Worm (Caenorhabditis elegans) whole organism, young adult: ENCODE results near the gene W07G4.7.

Experiments
- B0035.1 ChIP-seq: sonication (generic microtip); optimal IDR thresholded peaks from 2 replicates; lab custom pipeline; 2016; ENCODE audit warnings: missing genetic modification characterization, mild to moderate bottlenecking, missing compliant biosample characterization, missing genotype, missing genetic modification reagents
- B0261.1 ChIP-seq: sonication (generic microtip); optimal IDR thresholded peaks from 2 replicates; lab custom pipeline; 2016; ENCODE audit warnings: mild to moderate bottlenecking, missing genetic modification characterization, moderate library complexity, missing compliant biosample characterization
- B0336.3 ChIP-seq: fragments of 200-800 bp; sonication (Bioruptor generic); IDR thresholded peaks from 2 replicates; pipeline ENCODE4 v1.3.6; 2022; ENCODE audit warnings: missing genetic modification characterization, missing compliant biosample characterization
- C06A6.2 ChIP-seq: fragments of 200-800 bp; sonication (Bioruptor generic); conservative IDR thresholded peaks from 2 replicates; pipeline ENCODE4 v1.3.6; 2022; ENCODE audit warnings: missing genetic modification characterization, missing compliant biosample characterization
- D2030.7 ChIP-seq: fragments of 200-800 bp; sonication (Bioruptor generic); IDR thresholded peaks from 2 replicates; pipeline ENCODE4 v1.3.6; 2022; ENCODE audit warnings: missing genetic modification reagents, missing genetic modification characterization, missing compliant biosample characterization
- F10E7.11 ChIP-seq: sonication (generic microtip); optimal IDR thresholded peaks from 2 replicates; lab custom pipeline; 2017; ENCODE audit warnings: mild to moderate bottlenecking, missing genetic modification characterization, moderate library complexity, missing compliant biosample characterization
- F33H1.4 ChIP-seq: fragments of 200-800 bp; sonication (Bioruptor generic); IDR thresholded peaks from 2 replicates; pipeline ENCODE4 v1.3.6; 2022; ENCODE audit warnings: missing genetic modification reagents, missing genetic modification characterization, missing compliant biosample characterization
- K11D2.4 ChIP-seq: fragments of 200-800 bp; sonication (Bioruptor generic); IDR thresholded peaks from 2 replicates; pipeline ENCODE4 v1.3.6; 2022; ENCODE audit warnings: missing genetic modification reagents, missing genetic modification characterization, missing compliant biosample characterization
- K12H6.12 ChIP-seq: fragments of 200-800 bp; sonication (Bioruptor generic); optimal IDR thresholded peaks from 2 replicates; lab custom pipeline; 2018; ENCODE audit warnings: mild to moderate bottlenecking, missing genetic modification characterization, missing compliant biosample characterization
- T26A5.8 ChIP-seq: sonication (generic microtip); optimal IDR thresholded peaks from 2 replicates; lab custom pipeline; 2016; ENCODE audit warnings: missing genetic modification characterization, missing compliant biosample characterization
- Y79H2A.3 ChIP-seq: fragments of 200-800 bp; sonication (Bioruptor generic); conservative IDR thresholded peaks from 2 replicates; pipeline ENCODE4 v1.3.6; 2022; ENCODE audit warnings: missing genetic modification reagents, missing genetic modification characterization, missing compliant biosample characterization
- Y95B8A.8 ChIP-seq: fragments of 200-800 bp; sonication (Bioruptor generic); IDR thresholded peaks from 2 replicates; pipeline ENCODE4 v1.3.6; 2022; ENCODE audit warnings: missing genetic modification reagents, missing genetic modification characterization, missing compliant biosample characterization
- akir-1 ChIP-seq: fragments of 200-800 bp; sonication (Bioruptor generic); optimal IDR thresholded peaks from 2 replicates; lab custom pipeline; 2018; ENCODE audit warnings: mild to moderate bottlenecking, missing genetic modification characterization, moderate library complexity, missing compliant biosample characterization
- ama-1 ChIP-seq, 3 experiments: fragments of 150-350 bp in 1 of 3; sonication (generic microtip) in 2 of 3; optimal IDR thresholded peaks; 2 replicates each; lab custom pipeline; 2014 to 2018; ENCODE audit warnings: missing biosample characterization in 2 of 3, missing genetic modification characterization in 2 of 3, missing genetic modification reagents in 2 of 3
- aptf-2 ChIP-seq: fragments of 200-800 bp; sonication (Bioruptor generic); conservative IDR thresholded peaks from 2 replicates; pipeline ENCODE4 v1.3.6; 2022; ENCODE audit warnings: missing genetic modification reagents, missing genetic modification characterization, missing compliant biosample characterization
- athp-1 ChIP-seq: sonication (generic microtip); optimal IDR thresholded peaks from 2 replicates; lab custom pipeline; 2017; ENCODE audit warnings: mild to moderate bottlenecking, missing genetic modification characterization, missing compliant biosample characterization
- attf-3 ChIP-seq: fragments of 200-800 bp; sonication (Bioruptor generic); conservative IDR thresholded peaks from 2 replicates; pipeline ENCODE4 v1.3.6; 2022; ENCODE audit warnings: missing genetic modification reagents, missing genetic modification characterization, missing compliant biosample characterization
- cebp-1 ChIP-seq, 2 experiments: fragments of 200-800 bp in 1 of 2; sonication (Bioruptor generic) in 1 of 2; sonication (generic microtip) in 1 of 2; IDR thresholded peaks in 1 of 2; optimal IDR thresholded peaks in 1 of 2; 2 replicates each; pipeline versions ENCODE4 v1.3.6 to Lab custom; 2017 to 2022; ENCODE audit warnings: missing compliant biosample characterization in 2 of 2, missing genetic modification characterization in 2 of 2, mild to moderate bottlenecking in 1 of 2, missing genetic modification reagents in 1 of 2, moderate library complexity in 1 of 2
- ceh-40 ChIP-seq: fragments of 200-800 bp; sonication (Bioruptor generic); IDR thresholded peaks from 2 replicates; pipeline ENCODE4 v1.3.6; 2022; ENCODE audit warnings: missing genetic modification characterization, missing compliant biosample characterization
- ceh-79 ChIP-seq: sonication (generic microtip); optimal IDR thresholded peaks from 2 replicates; lab custom pipeline; 2017; ENCODE audit warnings: mild to moderate bottlenecking, missing genetic modification characterization, missing compliant biosample characterization
- dox-1 ChIP-seq: fragments of 200-800 bp; sonication (Bioruptor generic); IDR thresholded peaks from 2 replicates; pipeline ENCODE4 v1.3.6; 2022; ENCODE audit warnings: missing genetic modification reagents, missing genetic modification characterization, missing compliant biosample characterization
- ekl-4 ChIP-seq: fragments of 200-800 bp; sonication (Bioruptor generic); IDR thresholded peaks from 2 replicates; pipeline ENCODE4 v1.3.6; 2022; ENCODE audit warnings: missing genetic modification reagents, missing genetic modification characterization, missing compliant biosample characterization
- gei-17 ChIP-seq: fragments of 200-800 bp; sonication (Bioruptor generic); optimal IDR thresholded peaks from 2 replicates; lab custom pipeline; 2018; ENCODE audit warnings: mild to moderate bottlenecking, missing genetic modification characterization, missing compliant biosample characterization
- hlh-26 ChIP-seq: fragments of 200-800 bp; sonication (Bioruptor generic); conservative IDR thresholded peaks from 2 replicates; pipeline ENCODE4 v1.3.6; 2022; ENCODE audit warnings: missing genetic modification reagents, missing genetic modification characterization, missing compliant biosample characterization
- hmg-20 ChIP-seq: fragments of 200-800 bp; sonication (Bioruptor generic); IDR thresholded peaks from 2 replicates; pipeline ENCODE4 v1.3.6; 2022; ENCODE audit warnings: missing genetic modification reagents, missing genetic modification characterization, missing compliant biosample characterization
- let-607 ChIP-seq, 2 experiments: fragments of 200-800 bp in 1 of 2; sonication (Bioruptor generic) in 1 of 2; sonication (generic microtip) in 1 of 2; optimal IDR thresholded peaks; 2 replicates each; lab custom pipeline; 2016 to 2018; ENCODE audit warnings: mild to moderate bottlenecking in 2 of 2, missing compliant biosample characterization in 2 of 2, missing genetic modification characterization in 2 of 2, moderate library complexity in 2 of 2, missing genotype in 1 of 2
- lin-26 ChIP-seq: fragments of 200-800 bp; sonication (Bioruptor generic); IDR thresholded peaks from 2 replicates; pipeline ENCODE4 v1.3.6; 2022; ENCODE audit warnings: missing genetic modification reagents, missing genetic modification characterization, missing compliant biosample characterization
- lin-35 ChIP-seq, 3 experiments: fragments of 150-350 bp in 2 of 3; sonication (generic microtip) in 1 of 3; optimal IDR thresholded peaks; 2 replicates each; lab custom pipeline; 2014 to 2018; ENCODE audit warnings: missing biosample characterization in 3 of 3, missing genetic modification characterization in 3 of 3, missing genetic modification reagents in 3 of 3
- lsl-1 ChIP-seq: fragments of 200-800 bp; sonication (Bioruptor generic); optimal IDR thresholded peaks from 2 replicates; lab custom pipeline; 2018; ENCODE audit warnings: mild to moderate bottlenecking, missing genetic modification characterization, moderate library complexity, missing compliant biosample characterization
- madf-3 ChIP-seq: fragments of 200-800 bp; sonication (Bioruptor generic); IDR thresholded peaks from 2 replicates; pipeline ENCODE4 v1.3.6; 2022; ENCODE audit warnings: missing genetic modification reagents, missing genetic modification characterization, missing compliant biosample characterization
- madf-6 ChIP-seq: fragments of 200-800 bp; sonication (Bioruptor generic); IDR thresholded peaks from 2 replicates; pipeline ENCODE4 v1.3.6; 2022; ENCODE audit warnings: missing genetic modification reagents, missing genetic modification characterization, missing compliant biosample characterization
- madf-8 ChIP-seq: fragments of 200-800 bp; sonication (Bioruptor generic); conservative IDR thresholded peaks from 2 replicates; pipeline ENCODE4 v1.3.6; 2022; ENCODE audit warnings: missing genetic modification reagents, missing genetic modification characterization, missing compliant biosample characterization
- mcd-1 ChIP-seq: fragments of 200-800 bp; sonication (Bioruptor generic); IDR thresholded peaks from 2 replicates; pipeline ENCODE4 v1.3.6; 2022; ENCODE audit warnings: missing genetic modification reagents, missing genetic modification characterization, missing compliant biosample characterization
- mes-4 ChIP-seq: sonication (generic microtip); optimal IDR thresholded peaks from 2 replicates; lab custom pipeline; 2016; ENCODE audit warnings: missing genotype, missing genetic modification characterization, missing compliant biosample characterization
- mxl-1 ChIP-seq: sonication (generic microtip); optimal IDR thresholded peaks from 2 replicates; lab custom pipeline; 2016; ENCODE audit warnings: missing genetic modification characterization, missing compliant biosample characterization
- nfya-2 ChIP-seq: fragments of 200-800 bp; sonication (Bioruptor generic); IDR thresholded peaks from 2 replicates; pipeline ENCODE4 v1.3.6; 2022; ENCODE audit warnings: missing genetic modification reagents, missing genetic modification characterization, missing compliant biosample characterization
- rcor-1 ChIP-seq: fragments of 200-800 bp; sonication (Bioruptor generic); IDR thresholded peaks from 2 replicates; pipeline ENCODE4 v1.3.6; 2022; ENCODE audit warnings: missing genetic modification reagents, missing genetic modification characterization, missing compliant biosample characterization
- repo-1 ChIP-seq: sonication (generic microtip); optimal IDR thresholded peaks from 2 replicates; lab custom pipeline; 2017; ENCODE audit warnings: mild to moderate bottlenecking, missing genetic modification characterization, missing compliant biosample characterization
- sea-2 ChIP-seq: fragments of 200-800 bp; sonication (Bioruptor generic); IDR thresholded peaks from 2 replicates; pipeline ENCODE4 v1.3.6; 2022; ENCODE audit warnings: missing genetic modification characterization, missing compliant biosample characterization
- tlf-1 ChIP-seq: fragments of 200-800 bp; sonication (Bioruptor generic); optimal IDR thresholded peaks from 2 replicates; lab custom pipeline; 2018; ENCODE audit warnings: mild to moderate bottlenecking, missing genetic modification characterization, missing compliant biosample characterization
- xnd-1 ChIP-seq: sonication (generic microtip); optimal IDR thresholded peaks from 2 replicates; lab custom pipeline; 2016; ENCODE audit warnings: missing genotype, missing genetic modification reagents, missing genetic modification characterization, missing compliant biosample characterization
- zim-3 ChIP-seq: sonication (generic microtip); optimal IDR thresholded peaks from 2 replicates; lab custom pipeline; 2017; ENCODE audit warnings: mild to moderate bottlenecking, missing genetic modification characterization, moderate library complexity, missing compliant biosample characterization
- ztf-18 ChIP-seq: sonication (generic microtip); optimal IDR thresholded peaks from 2 replicates; lab custom pipeline; 2016; ENCODE audit warnings: missing genotype, mild to moderate bottlenecking, missing genetic modification characterization, missing compliant biosample characterization
- ztf-28 ChIP-seq: fragments of 200-800 bp; sonication (Bioruptor generic); IDR thresholded peaks from 2 replicates; pipeline ENCODE4 v1.3.6; 2022; ENCODE audit warnings: missing genetic modification reagents, missing genetic modification characterization, missing compliant biosample characterization

Gene W07G4.7

ce11 chrV:13075432-13075831 is 40.9 kb upstream of the W07G4.7 start:
- TF ChIP-seq C06A6.2 (GFP tag; lab: Robert Waterston, UW) (no peak), mxl-1 (tag; lab: Kevin White, UChicago) (no peak), madf-8 (GFP tag; lab: Robert Waterston, UW) (no peak), mes-4 (tag; lab: Kevin White, UChicago) (no peak), aptf-2 (GFP tag; lab: Robert Waterston, UW) (no peak), madf-3 (GFP tag; lab: Robert Waterston, UW) (no peak), ceh-40 (GFP tag; lab: Robert Waterston, UW) (no peak), xnd-1 (no peak), lin-35 (GFP tag; optimal IDR thresholded peaks at IDR 0.05; lab: Kevin White, UChicago) (no peak), ceh-79 (no peak), B0336.3 (GFP tag; lab: Robert Waterston, UW) (no peak), Y79H2A.3 (GFP tag; lab: Robert Waterston, UW) (no peak)

- no peak for TF ChIP-seq F10E7.11 (tag; lab: Kevin White, UChicago)
- no peak for TF ChIP-seq ztf-18 (tag; lab: Kevin White, UChicago)
- no peak for TF ChIP-seq nfya-2 (GFP tag; lab: Robert Waterston, UW)
- TF ChIP-seq athp-1 (tag; lab: Kevin White, UChicago) = no peak
- TF ChIP-seq rcor-1 (GFP tag; lab: Robert Waterston, UW) = no peak
- no peak for TF ChIP-seq K11D2.4 (GFP tag; lab: Robert Waterston, UW)
- no peak for TF ChIP-seq D2030.7 (GFP tag; lab: Robert Waterston, UW)
- no peak for TF ChIP-seq hmg-20 (GFP tag; lab: Robert Waterston, UW)
- TF ChIP-seq T26A5.8 (tag; lab: Kevin White, UChicago) = no peak
- no peak for TF ChIP-seq akir-1
- TF ChIP-seq K12H6.12 = no peak
- TF ChIP-seq attf-3 (GFP tag; lab: Robert Waterston, UW) = no peak
- no peak for TF ChIP-seq ztf-28 (GFP tag; lab: Robert Waterston, UW)
- no peak for TF ChIP-seq sea-2 (GFP tag; lab: Robert Waterston, UW)
- TF ChIP-seq hlh-26 (GFP tag; lab: Robert Waterston, UW) = no peak
- TF ChIP-seq gei-17 (GFP tag; lab: Kevin White, UChicago) = no peak
- TF ChIP-seq B0261.1 = no peak
- no peak for TF ChIP-seq let-607 (tag; optimal IDR thresholded peaks at IDR 0.05; lab: Kevin White, UChicago)
- no peak for TF ChIP-seq F33H1.4 (GFP tag; lab: Robert Waterston, UW)
- TF ChIP-seq dox-1 (GFP tag; lab: Robert Waterston, UW) = no peak
Observed at ce11 chrV:13074148-13074547, 39.6 kb upstream of the W07G4.7 start.

ce11 chrV:13073145-13073544 is 38.6 kb upstream of the W07G4.7 start:
- TF ChIP-seq B0035.1 (no peak), madf-6 (GFP tag; lab: Robert Waterston, UW) (no peak), attf-3 (GFP tag; lab: Robert Waterston, UW) (no peak), Y95B8A.8 (no peak), repo-1 (tag; lab: Kevin White, UChicago) (no peak), mcd-1 (GFP tag; lab: Robert Waterston, UW) (no peak), ekl-4 (GFP tag; lab: Robert Waterston, UW) (no peak), tlf-1 (no peak), akir-1 (no peak), ama-1 (optimal IDR thresholded peaks at IDR 0.05; lab: Kevin White, UChicago) (no peak), ama-1 (GFP tag; optimal IDR thresholded peaks at IDR 0.05; lab: Kevin White, UChicago) (no peak), mes-4 (tag; lab: Kevin White, UChicago) (no peak), lin-26 (no peak), lsl-1 (GFP tag; lab: Kevin White, UChicago) (no peak), cebp-1 (GFP tag; IDR thresholded peaks at IDR 0.05; lab: Robert Waterston, UW) (no peak), cebp-1 (tag; optimal IDR thresholded peaks at IDR 0.05; lab: Kevin White, UChicago) (no peak), zim-3 (tag; lab: Kevin White, UChicago) (no peak)
- TF ChIP-seq, all 124 proteins: peak for 0
